Fruit fly (Drosophila melanogaster) whole organism: Measurements from ENCODE around the gene Mf.

Source experiments
- CG8478 ChIP-seq: fragments of >200 bp; optimal IDR thresholded peaks from 2 replicates; lab custom pipeline; 2018; ENCODE audit warnings: inconsistent platforms
- Dll ChIP-seq: fragments of >200 bp; optimal IDR thresholded peaks from 2 replicates; lab custom pipeline; 2017
- pan ChIP-seq: fragments of >200 bp; optimal IDR thresholded peaks from 2 replicates; lab custom pipeline; 2017
- psq ChIP-seq: fragments of >200 bp; optimal IDR thresholded peaks from 2 replicates; lab custom pipeline; 2017
- usp ChIP-seq: fragments of >200 bp; optimal IDR thresholded peaks from 2 replicates; lab custom pipeline; 2017; ENCODE audit warnings: missing biosample characterization, missing genetic modification characterization, mixed read lengths

DNA sequence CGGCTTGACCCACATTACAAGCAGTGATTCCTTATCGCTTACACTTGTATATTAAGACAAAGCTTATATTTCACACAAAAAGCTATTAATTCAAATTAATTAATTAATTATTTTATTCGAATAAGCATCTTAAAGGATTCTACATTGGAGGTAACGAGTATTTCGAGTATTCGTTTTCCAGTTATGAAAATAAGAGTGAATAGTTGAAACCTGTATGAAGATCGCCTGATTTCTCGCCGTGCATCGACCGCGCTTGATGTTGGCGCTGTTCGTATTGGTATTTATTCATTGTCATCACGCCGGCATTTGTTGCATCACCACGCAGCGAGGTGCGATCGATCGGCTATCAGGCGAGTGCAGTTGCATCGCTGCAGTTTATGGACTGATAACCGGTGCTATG, 35.8 kb downstream of the Mf start:
- TF ChIP-seq CG8478 (lab: Kevin White, UChicago) = no peak
- TF ChIP-seq pan = no peak
- TF ChIP-seq usp (GFP tag; lab: Kevin White, UChicago) = no peak
- no peak for TF ChIP-seq Dll
- no peak for TF ChIP-seq psq
